Worm (Caenorhabditis elegans) whole organism, young adult: ENCODE results near the gene fbxa-211.

Experiments used
- C06A6.2 ChIP-seq: fragments of 200-800 bp; sonication (Bioruptor generic); conservative IDR thresholded peaks from 2 replicates; pipeline ENCODE4 v1.3.6; 2022; ENCODE audit warnings: missing genetic modification characterization, missing compliant biosample characterization
- D2030.7 ChIP-seq: fragments of 200-800 bp; sonication (Bioruptor generic); IDR thresholded peaks from 2 replicates; pipeline ENCODE4 v1.3.6; 2022; ENCODE audit warnings: missing genetic modification reagents, missing genetic modification characterization, missing compliant biosample characterization
- F23B12.7 ChIP-seq: sonication (generic microtip); optimal IDR thresholded peaks from 2 replicates; lab custom pipeline; 2017; ENCODE audit warnings: missing genetic modification characterization, mild to moderate bottlenecking, missing compliant biosample characterization, antibody characterized with exemption, moderate library complexity; ENCODE audit not compliant: insufficient read depth
- F33H1.4 ChIP-seq: fragments of 200-800 bp; sonication (Bioruptor generic); IDR thresholded peaks from 2 replicates; pipeline ENCODE4 v1.3.6; 2022; ENCODE audit warnings: missing genetic modification reagents, missing genetic modification characterization, missing compliant biosample characterization
- F55B11.4 ChIP-seq: sonication (generic microtip); optimal IDR thresholded peaks from 2 replicates; lab custom pipeline; 2016; ENCODE audit warnings: missing compliant biosample characterization, missing genetic modification characterization, borderline replicate concordance; ENCODE audit not compliant: insufficient read depth
- F57A8.1 ChIP-seq: fragments of 200-800 bp; sonication (Bioruptor generic); optimal IDR thresholded peaks from 2 replicates; lab custom pipeline; 2018; ENCODE audit warnings: mild to moderate bottlenecking, missing genetic modification characterization, moderate library complexity, missing compliant biosample characterization
- T07F8.4 ChIP-seq: sonication (generic microtip); optimal IDR thresholded peaks from 2 replicates; lab custom pipeline; 2016; ENCODE audit warnings: mild to moderate bottlenecking, missing genetic modification characterization, moderate library complexity, missing compliant biosample characterization
- akir-1 ChIP-seq: fragments of 200-800 bp; sonication (Bioruptor generic); optimal IDR thresholded peaks from 2 replicates; lab custom pipeline; 2018; ENCODE audit warnings: mild to moderate bottlenecking, missing genetic modification characterization, moderate library complexity, missing compliant biosample characterization
- atf-7 ChIP-seq: sonication (generic microtip); optimal IDR thresholded peaks from 2 replicates; lab custom pipeline; 2017; ENCODE audit warnings: mild to moderate bottlenecking, missing genetic modification characterization, missing compliant biosample characterization
- cebp-1 ChIP-seq, 2 experiments: fragments of 200-800 bp in 1 of 2; sonication (Bioruptor generic) in 1 of 2; sonication (generic microtip) in 1 of 2; IDR thresholded peaks in 1 of 2; optimal IDR thresholded peaks in 1 of 2; 2 replicates each; pipeline versions ENCODE4 v1.3.6 to Lab custom; 2017 to 2022; ENCODE audit warnings: missing compliant biosample characterization in 2 of 2, missing genetic modification characterization in 2 of 2, mild to moderate bottlenecking in 1 of 2, missing genetic modification reagents in 1 of 2, moderate library complexity in 1 of 2
- ceh-91 ChIP-seq: fragments of 200-800 bp; sonication (Bioruptor generic); IDR thresholded peaks from 2 replicates; pipeline ENCODE4 v1.3.6; 2022; ENCODE audit warnings: missing genetic modification reagents, missing genetic modification characterization, missing compliant biosample characterization
- chd-7 ChIP-seq: sonication (generic microtip); optimal IDR thresholded peaks from 2 replicates; lab custom pipeline; 2016; ENCODE audit warnings: mild to moderate bottlenecking, missing genetic modification characterization, moderate library complexity, missing compliant biosample characterization
- dpff-1 ChIP-seq: sonication (generic microtip); optimal IDR thresholded peaks from 2 replicates; lab custom pipeline; 2017; ENCODE audit warnings: mild to moderate bottlenecking, missing genetic modification characterization, missing compliant biosample characterization
- egl-18 ChIP-seq: fragments of 200-800 bp; sonication (Bioruptor generic); IDR thresholded peaks from 2 replicates; pipeline ENCODE4 v1.3.6; 2022; ENCODE audit warnings: missing genetic modification reagents, missing genetic modification characterization, missing compliant biosample characterization
- egrh-3 ChIP-seq: fragments of 200-800 bp; sonication (Bioruptor generic); IDR thresholded peaks from 2 replicates; pipeline ENCODE4 v1.3.6; 2022; ENCODE audit warnings: missing genetic modification reagents, missing genetic modification characterization, missing compliant biosample characterization
- him-1 ChIP-seq: sonication (generic microtip); optimal IDR thresholded peaks from 2 replicates; lab custom pipeline; 2016; ENCODE audit warnings: missing genotype, missing genetic modification reagents, missing genetic modification characterization, missing compliant biosample characterization
- hlh-26 ChIP-seq: fragments of 200-800 bp; sonication (Bioruptor generic); conservative IDR thresholded peaks from 2 replicates; pipeline ENCODE4 v1.3.6; 2022; ENCODE audit warnings: missing genetic modification reagents, missing genetic modification characterization, missing compliant biosample characterization
- hmg-20 ChIP-seq: fragments of 200-800 bp; sonication (Bioruptor generic); IDR thresholded peaks from 2 replicates; pipeline ENCODE4 v1.3.6; 2022; ENCODE audit warnings: missing genetic modification reagents, missing genetic modification characterization, missing compliant biosample characterization
- hrde-1 ChIP-seq: sonication (generic microtip); optimal IDR thresholded peaks from 2 replicates; lab custom pipeline; 2016; ENCODE audit warnings: missing genetic modification characterization, mild to moderate bottlenecking, missing compliant biosample characterization, moderate library complexity, missing genotype, missing genetic modification reagents, borderline replicate concordance
- hsf-1 ChIP-seq: fragments of 200-800 bp; sonication (Bioruptor generic); IDR thresholded peaks from 2 replicates; pipeline ENCODE4 v1.3.6; 2022; ENCODE audit warnings: missing genetic modification reagents, missing genetic modification characterization, missing compliant biosample characterization
- lag-1 ChIP-seq: fragments of 200-800 bp; sonication (Bioruptor generic); IDR thresholded peaks from 2 replicates; pipeline ENCODE4 v1.3.6; 2022; ENCODE audit warnings: missing genetic modification reagents, missing genetic modification characterization, missing compliant biosample characterization
- let-526 ChIP-seq: fragments of 200-800 bp; sonication (Bioruptor generic); IDR thresholded peaks from 2 replicates; pipeline ENCODE4 v1.3.6; 2022; ENCODE audit warnings: missing genetic modification reagents, missing genetic modification characterization, missing compliant biosample characterization
- lsl-1 ChIP-seq: fragments of 200-800 bp; sonication (Bioruptor generic); optimal IDR thresholded peaks from 2 replicates; lab custom pipeline; 2018; ENCODE audit warnings: mild to moderate bottlenecking, missing genetic modification characterization, moderate library complexity, missing compliant biosample characterization
- lsy-27 ChIP-seq: sonication (generic microtip); optimal IDR thresholded peaks from 2 replicates; lab custom pipeline; 2017; ENCODE audit warnings: missing genetic modification characterization, mild to moderate bottlenecking, missing compliant biosample characterization, antibody characterized with exemption, missing genotype, borderline replicate concordance; ENCODE audit not compliant: insufficient read depth
- madf-6 ChIP-seq: fragments of 200-800 bp; sonication (Bioruptor generic); IDR thresholded peaks from 2 replicates; pipeline ENCODE4 v1.3.6; 2022; ENCODE audit warnings: missing genetic modification reagents, missing genetic modification characterization, missing compliant biosample characterization
- madf-8 ChIP-seq: fragments of 200-800 bp; sonication (Bioruptor generic); conservative IDR thresholded peaks from 2 replicates; pipeline ENCODE4 v1.3.6; 2022; ENCODE audit warnings: missing genetic modification reagents, missing genetic modification characterization, missing compliant biosample characterization
- nhr-179 ChIP-seq: sonication (generic microtip); optimal IDR thresholded peaks from 2 replicates; lab custom pipeline; 2016; ENCODE audit warnings: mild to moderate bottlenecking, missing genetic modification characterization, missing compliant biosample characterization
- nhr-80 ChIP-seq: sonication (generic microtip); optimal IDR thresholded peaks from 2 replicates; lab custom pipeline; 2016; ENCODE audit warnings: missing genetic modification characterization, missing compliant biosample characterization
- rpc-1 ChIP-seq, 2 experiments: fragments of 150-350 bp in 1 of 2; sonication (generic microtip) in 1 of 2; optimal IDR thresholded peaks; 2 replicates each; lab custom pipeline; 2014 to 2018; ENCODE audit warnings: missing biosample characterization in 1 of 2, missing genetic modification characterization in 1 of 2, missing genetic modification reagents in 1 of 2, missing genotype in 1 of 2
- tlf-1 ChIP-seq: fragments of 200-800 bp; sonication (Bioruptor generic); optimal IDR thresholded peaks from 2 replicates; lab custom pipeline; 2018; ENCODE audit warnings: mild to moderate bottlenecking, missing genetic modification characterization, missing compliant biosample characterization
- unc-130 ChIP-seq: sonication (generic microtip); optimal IDR thresholded peaks from 2 replicates; lab custom pipeline; 2016; ENCODE audit warnings: missing genetic modification reagents, missing genetic modification characterization, missing compliant biosample characterization
- xnd-1 ChIP-seq: sonication (generic microtip); optimal IDR thresholded peaks from 2 replicates; lab custom pipeline; 2016; ENCODE audit warnings: missing genotype, missing genetic modification reagents, missing genetic modification characterization, missing compliant biosample characterization
- ztf-26 ChIP-seq: sonication (generic microtip); optimal IDR thresholded peaks from 2 replicates; lab custom pipeline; 2017; ENCODE audit warnings: missing genetic modification characterization, missing compliant biosample characterization
- ztf-6 ChIP-seq: fragments of 200-800 bp; sonication (Bioruptor generic); IDR thresholded peaks from 2 replicates; pipeline ENCODE4 v1.3.6; 2022; ENCODE audit warnings: missing genetic modification reagents, missing genetic modification characterization, missing compliant biosample characterization

Gene fbxa-211

DNA sequence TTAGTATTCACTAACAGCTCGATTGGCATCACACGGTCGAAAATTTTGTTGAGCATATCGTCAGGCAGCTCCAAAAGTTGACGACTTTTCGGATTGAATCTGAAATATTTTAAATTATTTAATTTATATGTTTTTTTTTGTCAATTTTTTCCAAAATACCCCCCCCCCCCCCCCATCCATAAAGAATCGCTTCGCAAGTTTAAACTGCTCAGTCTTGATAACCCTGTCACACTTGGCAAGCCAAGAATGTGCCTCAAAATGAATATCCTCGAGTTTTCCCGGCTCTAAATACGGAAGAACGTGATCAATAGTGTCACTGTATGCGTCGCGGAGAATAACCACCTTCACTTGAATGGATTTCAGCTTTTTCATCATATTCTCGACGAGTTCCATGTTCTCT lies 5.9 kb downstream of the fbxa-211 start, which contains the start of gene Y37H2A.18:
TSS of gene Y37H2A.18 (minus strand) at position 101 of the 400 bp plus-strand sequence.
- TF ChIP-seq ztf-26 = no peak
- no peak for TF ChIP-seq unc-130 (GFP tag; lab: Kevin White, UChicago)
- TF ChIP-seq xnd-1 (tag; lab: Kevin White, UChicago) = no peak
- TF ChIP-seq D2030.7 (GFP tag; lab: Robert Waterston, UW) = no peak
- no peak for TF ChIP-seq hmg-20 (GFP tag; lab: Robert Waterston, UW)
- no peak for TF ChIP-seq hrde-1 (tag; lab: Kevin White, UChicago)
- TF ChIP-seq tlf-1 (GFP tag; lab: Kevin White, UChicago) = no peak
- TF ChIP-seq egl-18 = no peak
- TF ChIP-seq nhr-179 (tag; lab: Kevin White, UChicago) = no peak
- TF ChIP-seq madf-6 (GFP tag; lab: Robert Waterston, UW) = no peak
- no peak for TF ChIP-seq ceh-91 (GFP tag; lab: Robert Waterston, UW)
- no peak for TF ChIP-seq rpc-1 (optimal IDR thresholded peaks at IDR 0.05; lab: Kevin White, UChicago)
- no peak for TF ChIP-seq rpc-1 (tag; optimal IDR thresholded peaks at IDR 0.05; lab: Kevin White, UChicago)
- TF ChIP-seq hsf-1 (GFP tag; lab: Robert Waterston, UW) = no peak
- TF ChIP-seq nhr-80 (tag; lab: Kevin White, UChicago) = no peak
- no peak for TF ChIP-seq hlh-26 (GFP tag; lab: Robert Waterston, UW)
- TF ChIP-seq ztf-6 = no peak
- TF ChIP-seq F23B12.7 (tag; lab: Kevin White, UChicago) = no peak
- TF ChIP-seq lsy-27 (tag; lab: Kevin White, UChicago) = no peak

DNA sequence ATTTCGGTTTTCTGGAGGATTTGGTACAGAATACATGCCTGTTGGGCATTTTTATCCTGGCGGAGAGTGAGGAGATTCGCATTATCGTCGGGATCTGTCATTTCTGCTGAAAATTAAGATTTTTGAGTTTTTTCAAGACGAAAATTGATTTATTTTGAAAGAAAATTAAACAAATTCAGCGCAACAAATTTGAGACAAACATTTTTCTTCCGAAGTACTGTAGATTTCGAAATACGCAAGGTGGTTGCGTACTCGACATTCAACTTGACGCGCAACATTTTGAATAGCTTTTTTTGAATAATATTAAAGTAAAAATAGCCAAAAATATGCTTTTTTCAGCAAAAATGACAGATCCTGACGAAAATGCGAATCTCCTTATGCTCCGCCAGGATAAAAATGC lies 7.1 kb downstream of the fbxa-211 start, which contains the start of gene Y37H2A.7:
TSS of gene Y37H2A.7 (minus strand) at position 101 of the 400 bp plus-strand sequence.
- TF ChIP-seq madf-8 (no peak), atf-7 (tag; lab: Kevin White, UChicago) (no peak), madf-6 (GFP tag; lab: Robert Waterston, UW) (peak; percentile 45; the same call in 1 of the 2 replicates), akir-1 (GFP tag; lab: Kevin White, UChicago) (no peak), chd-7 (tag; lab: Kevin White, UChicago) (no peak), cebp-1 (GFP tag; IDR thresholded peaks at IDR 0.05; lab: Robert Waterston, UW) (no peak), cebp-1 (tag; optimal IDR thresholded peaks at IDR 0.05; lab: Kevin White, UChicago) (no peak), lsl-1 (GFP tag; lab: Kevin White, UChicago) (peak; percentile 83), T07F8.4 (tag; lab: Kevin White, UChicago) (no peak), F33H1.4 (0 out of 2 replicates have a peak, but pooled peaks have one; percentile 13), hlh-26 (GFP tag; lab: Robert Waterston, UW) (no peak), D2030.7 (GFP tag; lab: Robert Waterston, UW) (peak; percentile 36; the same call in 1 of the 2 replicates), let-526 (GFP tag; lab: Robert Waterston, UW) (no peak), egrh-3 (no peak), lag-1 (GFP tag; lab: Robert Waterston, UW) (no peak)
- TF ChIP-seq, all 124 proteins: peak for 4

DNA sequence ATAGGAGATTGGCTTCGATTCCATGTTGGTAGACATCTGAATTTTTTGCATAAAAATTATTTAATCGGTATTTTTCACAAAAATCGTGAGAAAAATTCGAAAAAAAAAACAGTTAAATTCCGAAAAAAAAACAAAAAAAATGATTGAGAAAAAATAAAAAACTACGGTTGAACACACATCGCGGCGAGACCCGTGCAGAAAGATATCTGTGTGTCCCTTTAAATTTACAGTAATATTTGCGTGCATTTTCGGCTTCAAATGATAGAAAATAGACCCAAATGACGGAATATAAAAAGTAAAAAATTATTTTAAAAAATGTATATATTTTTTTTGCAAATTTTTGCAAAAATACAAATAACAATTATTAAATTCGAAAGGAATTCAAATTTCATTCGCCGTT lies 10.4 kb downstream of the fbxa-211 start:
- TF ChIP-seq xnd-1 (tag; lab: Kevin White, UChicago) (peak; percentile 87), madf-8 (peak; percentile 58), F55B11.4 (tag; lab: Kevin White, UChicago) (no peak), F33H1.4 (peak; percentile 85), lsl-1 (GFP tag; lab: Kevin White, UChicago) (peak; percentile 90), cebp-1 (GFP tag; IDR thresholded peaks at IDR 0.05; lab: Robert Waterston, UW) (no peak), cebp-1 (tag; optimal IDR thresholded peaks at IDR 0.05; lab: Kevin White, UChicago) (no peak), him-1 (tag; lab: Kevin White, UChicago) (peak; percentile 26), F57A8.1 (GFP tag; lab: Kevin White, UChicago) (no peak), dpff-1 (no peak), madf-6 (GFP tag; lab: Robert Waterston, UW) (peak; percentile 78), C06A6.2 (no peak)
